Fruit fly (Drosophila melanogaster) whole organism, pupa: ENCODE results near the gene Phae1.
A peak's percentile ranks its signal among the peaks of the same experiment; 100 is the strongest.

ENCODE experiments used
- CG13204 ChIP-seq: fragments of 200-800 bp; sonication (Bioruptor generic); optimal IDR thresholded peaks from 2 replicates; lab custom pipeline; 2018; ENCODE audit warnings: missing biosample characterization, mild to moderate bottlenecking, missing genetic modification characterization, moderate library complexity
- CG14655 ChIP-seq: fragments of 200-800 bp; sonication (Bioruptor generic); optimal IDR thresholded peaks from 3 replicates; lab custom pipeline; 2017; ENCODE audit warnings: mild to moderate bottlenecking, missing biosample characterization, missing genetic modification reagents, missing genetic modification characterization
- CG32121 ChIP-seq: fragments of 200-800 bp; sonication (Bioruptor generic); IDR thresholded peaks from 2 replicates; pipeline ENCODE4 v1.3.6; 2022; ENCODE audit warnings: missing biosample characterization, missing genetic modification characterization
- CG34367 ChIP-seq: fragments of 200-800 bp; sonication (Bioruptor generic); optimal IDR thresholded peaks from 2 replicates; lab custom pipeline; 2018; ENCODE audit warnings: missing biosample characterization, mild to moderate bottlenecking, missing genetic modification characterization
- CG4496 ChIP-seq: fragments of 200-800 bp; sonication (Bioruptor generic); IDR thresholded peaks from 3 replicates; pipeline ENCODE4 v1.3.6; 2022; ENCODE audit warnings: missing biosample characterization, missing genetic modification characterization
- CG8159 ChIP-seq: fragments of 200-800 bp; sonication (Bioruptor generic); optimal IDR thresholded peaks from 3 replicates; lab custom pipeline; 2018; ENCODE audit warnings: missing biosample characterization, mild to moderate bottlenecking, missing genetic modification characterization, moderate library complexity
- CG8301 ChIP-seq: fragments of 200-800 bp; sonication (Bioruptor generic); optimal IDR thresholded peaks from 2 replicates; lab custom pipeline; 2018; ENCODE audit warnings: missing biosample characterization, mild to moderate bottlenecking, missing genetic modification characterization
- CG9948 ChIP-seq: fragments of 200-800 bp; sonication (Bioruptor generic); optimal IDR thresholded peaks from 2 replicates; lab custom pipeline; 2018; ENCODE audit warnings: missing biosample characterization, mild to moderate bottlenecking, missing genetic modification characterization, moderate library complexity
- D1 ChIP-seq: fragments of 200-800 bp; sonication (Bioruptor generic); optimal IDR thresholded peaks from 2 replicates; lab custom pipeline; 2018; ENCODE audit warnings: missing biosample characterization, mild to moderate bottlenecking, missing genetic modification characterization, moderate library complexity
- EcR ChIP-seq: fragments of 200-800 bp; sonication (Bioruptor generic); optimal IDR thresholded peaks from 3 replicates; lab custom pipeline; 2019; ENCODE audit warnings: missing biosample characterization, missing genetic modification characterization, mild to moderate bottlenecking, moderate library complexity, missing genetic modification reagents
- Pif1B ChIP-seq: fragments of 200-800 bp; sonication (Bioruptor generic); optimal IDR thresholded peaks from 3 replicates; lab custom pipeline; 2016; ENCODE audit warnings: missing biosample characterization, missing genetic modification characterization
- Snoo ChIP-seq: fragments of 200-800 bp; sonication (Bioruptor generic); optimal IDR thresholded peaks from 3 replicates; lab custom pipeline; 2017; ENCODE audit warnings: missing biosample characterization, mild to moderate bottlenecking, missing genetic modification characterization, inconsistent platforms

- TF ChIP-seq CG34367 (no peak), CG4496 (GFP tag; lab: Robert Waterston, UW) (no peak), CG13204 (GFP tag; lab: Kevin White, UChicago) (no peak), CG9948 (tag; lab: Kevin White, UChicago) (no peak), D1 (tag; lab: Kevin White, UChicago) (no peak), CG8159 (tag; lab: Kevin White, UChicago) (peak; percentile 25), Snoo (tag; lab: Kevin White, UChicago) (no peak), Pif1B (GFP tag; lab: Kevin White, UChicago) (no peak), CG32121 (GFP tag; lab: Robert Waterston, UW) (no peak), CG14655 (no peak), EcR (GFP tag; lab: Kevin White, UChicago) (no peak), CG8301 (peak; percentile 15)
These were observed 46.2 kb upstream of the Phae1 start, which contains the start of gene Rab3-GAP for dm6 chr2L:12063035-12063434.
